Fruit fly (Drosophila melanogaster) ovary, adult (tissue): ENCODE measurements around the gene RhoGAP68F.
A peak's percentile ranks its signal among the peaks of the same experiment; 100 is the strongest.

Source experiments
- CG17801 ChIP-seq: fragments of 200-800 bp; optimal IDR thresholded peaks from 2 replicates; lab custom pipeline; 2019; ENCODE audit warnings: missing biosample characterization, mild to moderate bottlenecking, missing genetic modification characterization, moderate library complexity; ENCODE audit not compliant: partially characterized antibody

Gene RhoGAP68F

DNA sequence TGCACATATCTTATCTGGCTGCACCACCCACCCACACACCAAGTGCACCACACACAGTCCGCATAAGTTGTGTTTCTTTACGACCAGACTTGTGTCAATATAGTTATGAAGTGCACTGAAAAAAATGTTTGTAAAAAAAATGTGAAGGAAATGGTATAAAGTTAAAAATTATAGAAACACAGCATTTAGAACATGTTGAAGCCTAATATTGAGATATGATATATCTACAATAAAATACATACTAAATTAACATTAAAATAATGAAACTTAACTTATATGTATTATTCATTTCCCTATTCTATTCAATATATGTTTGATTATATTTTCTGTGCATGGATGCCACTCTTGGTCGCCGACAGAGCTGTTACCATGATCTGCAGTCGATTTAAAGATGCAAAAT, 25.7 kb upstream of the RhoGAP68F start:
- TF ChIP-seq CG17801 (GFP tag; lab: Kevin White, UChicago) = no peak

DNA sequence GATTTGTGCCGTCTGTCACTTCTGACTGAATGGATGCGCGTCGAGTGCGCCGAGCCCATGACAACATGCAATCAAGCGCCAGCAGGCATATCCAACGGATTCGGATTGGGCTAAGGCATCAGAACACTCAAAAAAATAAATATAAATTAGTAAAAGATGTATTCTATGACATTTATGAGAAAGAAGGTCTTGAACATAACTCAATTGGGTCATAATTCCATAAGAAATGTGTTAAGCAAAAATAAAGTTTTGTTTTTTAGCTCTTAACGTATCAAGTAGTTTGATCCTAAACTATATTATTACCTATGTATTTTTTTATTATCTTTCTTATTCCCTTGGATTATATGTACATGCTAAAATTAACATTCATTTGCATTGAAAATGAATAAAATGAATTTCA, 25.1 kb upstream of the RhoGAP68F start:
- TF ChIP-seq CG17801 (GFP tag; lab: Kevin White, UChicago) = no peak

DNA sequence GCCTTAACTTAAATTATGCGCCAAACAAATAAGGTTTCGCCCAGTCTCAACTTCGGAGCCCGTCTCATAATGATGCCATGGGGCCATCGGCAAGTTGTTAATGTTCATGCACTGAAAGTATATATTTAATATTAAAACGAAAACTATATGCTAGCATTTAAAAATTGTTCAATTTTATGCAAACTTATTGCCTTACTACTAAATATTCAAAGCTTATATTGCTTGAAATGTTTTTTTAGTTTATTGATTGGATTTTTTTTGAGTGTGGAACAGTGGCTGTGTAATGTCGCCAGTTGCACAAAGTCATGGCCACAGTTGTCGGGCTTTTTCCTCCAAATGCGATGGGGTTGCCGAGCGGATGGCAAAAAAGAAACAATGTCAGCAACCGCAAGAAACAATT, 24.5 kb upstream of the RhoGAP68F start:
- TF ChIP-seq CG17801 (GFP tag; lab: Kevin White, UChicago) = no peak

DNA sequence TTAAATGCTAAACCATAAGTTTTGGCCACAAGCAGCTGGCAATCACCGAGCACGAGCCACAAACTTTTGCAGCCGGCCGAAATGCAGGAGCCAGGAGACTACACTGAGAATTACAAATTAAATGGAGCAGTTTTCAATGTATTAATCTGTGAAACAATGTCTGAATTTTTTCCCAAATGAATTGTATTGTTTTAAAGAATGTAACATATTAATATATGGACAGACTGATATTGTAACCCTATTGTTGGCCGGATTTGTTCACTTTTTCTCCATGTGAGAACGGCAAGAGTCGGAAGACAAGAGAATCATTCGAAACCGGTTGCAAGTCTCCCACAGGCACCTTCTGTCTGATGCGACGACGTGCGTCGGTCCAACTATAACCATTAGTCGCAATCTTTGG, 23.6 kb upstream of the RhoGAP68F start:
- TF ChIP-seq CG17801 (GFP tag; lab: Kevin White, UChicago) = no peak

DNA sequence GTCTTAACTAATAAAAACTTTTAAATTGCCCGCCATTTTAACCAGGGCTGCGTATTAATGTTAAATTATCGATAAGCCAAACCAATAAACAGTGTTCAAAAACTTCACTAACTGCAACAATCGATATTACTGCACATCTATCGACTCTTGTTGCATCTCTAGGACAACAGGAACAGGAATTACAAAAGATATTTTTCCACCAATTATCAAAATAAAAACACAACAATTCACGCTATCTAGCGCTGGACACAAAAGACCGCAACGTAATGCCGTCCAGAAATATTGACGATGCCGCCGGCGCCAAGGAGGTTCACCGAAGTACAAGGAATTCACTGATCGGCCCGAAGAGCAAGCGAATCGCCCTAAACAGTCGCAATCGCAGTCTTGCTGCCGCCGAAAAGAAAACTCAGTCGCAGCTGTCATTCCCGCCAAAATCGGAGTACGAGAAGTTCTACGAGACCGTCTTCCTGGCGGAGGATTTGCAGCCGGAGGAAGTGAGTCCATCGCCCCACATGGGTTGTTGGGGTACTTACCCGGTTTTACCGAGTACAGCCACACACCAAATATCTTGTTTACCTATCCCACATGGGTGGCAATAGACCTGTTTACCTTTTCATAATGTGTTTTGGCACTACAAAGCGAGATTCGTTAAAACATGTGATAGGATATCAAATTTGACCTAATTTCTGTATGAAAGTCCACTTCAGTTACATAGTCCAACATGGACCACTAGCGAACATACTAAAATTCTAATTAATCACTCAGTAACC, 22.5 kb upstream of the RhoGAP68F start, which contains the start of gene vers:
vers (plus strand) TSS at position 136 of the 770 bp plus-strand sequence.
- TF ChIP-seq CG17801 (GFP tag; lab: Kevin White, UChicago) = peak; percentile 16

DNA sequence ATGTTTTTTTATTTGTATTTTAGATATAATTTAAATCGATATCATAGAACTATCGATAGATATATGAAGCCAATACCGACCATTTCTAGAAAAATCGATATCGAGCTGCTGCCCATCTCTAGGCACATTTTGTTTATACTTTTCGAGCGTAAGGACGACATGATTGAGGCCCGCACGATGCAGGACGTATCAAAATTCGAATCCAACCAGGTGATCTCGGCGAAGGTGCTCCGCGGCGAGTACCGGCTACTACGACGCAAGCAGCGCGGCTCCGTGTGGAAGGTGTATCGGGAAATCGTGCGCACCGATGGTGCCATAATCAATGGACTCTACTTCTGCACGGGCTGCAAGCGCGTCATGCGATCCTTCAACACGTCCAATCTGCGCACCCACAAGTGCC, 20.5 kb upstream of the RhoGAP68F start, which contains the start of gene ssp:
ssp (plus strand) TSS at position 102 of the 400 bp plus-strand sequence.
- peak; percentile 66 for TF ChIP-seq CG17801 (GFP tag; lab: Kevin White, UChicago)

DNA sequence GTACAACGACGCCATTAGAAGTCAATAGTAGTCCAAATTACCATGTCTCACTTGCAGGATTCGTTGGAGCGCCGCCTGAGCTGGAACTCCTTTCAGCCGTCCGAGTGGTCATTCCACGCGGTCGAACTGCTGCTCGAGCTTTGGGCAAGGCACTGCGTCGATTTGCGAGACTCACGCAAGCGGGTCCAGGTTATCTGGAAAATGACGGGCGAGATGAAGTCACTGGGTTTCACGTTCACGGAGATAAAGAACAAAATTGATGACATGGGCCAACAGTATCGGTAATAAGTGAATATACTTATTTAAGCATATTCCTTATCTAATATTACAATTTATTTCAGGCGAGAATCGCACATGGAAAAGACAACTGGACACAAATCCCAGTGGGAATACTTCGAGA, 20.0 kb upstream of the RhoGAP68F start:
- no peak for TF ChIP-seq CG17801 (GFP tag; lab: Kevin White, UChicago)

DNA sequence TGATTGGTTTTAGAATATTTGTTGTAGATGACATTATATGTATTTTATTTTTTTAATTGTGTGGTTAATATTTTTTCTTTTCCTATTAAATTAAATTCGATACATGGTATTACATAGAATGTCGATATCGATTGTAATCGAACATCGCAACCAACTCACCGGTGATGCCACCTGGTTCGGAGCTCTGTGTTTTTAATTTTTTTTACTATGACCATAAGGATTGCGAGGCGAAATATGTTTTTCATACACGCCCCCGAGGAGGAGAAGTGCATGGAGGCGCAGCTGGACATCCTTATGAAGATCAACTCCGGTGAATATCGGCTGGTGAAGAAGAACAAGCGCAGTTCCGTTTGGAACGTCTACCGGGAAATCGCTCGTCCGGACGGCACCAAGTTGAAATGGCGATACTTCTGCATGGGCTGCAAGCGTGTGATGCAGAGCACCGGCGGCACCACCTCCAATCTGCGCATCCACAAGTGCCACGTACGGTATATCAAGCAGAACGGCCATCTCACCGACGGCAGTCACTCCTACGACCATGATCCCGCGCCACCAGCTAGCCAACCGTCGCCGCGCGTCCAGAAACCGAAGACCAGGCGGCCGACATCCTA, 18.7 kb upstream of the RhoGAP68F start, which contains the start of gene CG11560:
CG11560 (plus strand) TSS at position 145 of the 611 bp plus-strand sequence.
- peak; percentile 35 for TF ChIP-seq CG17801 (GFP tag; lab: Kevin White, UChicago)

DNA sequence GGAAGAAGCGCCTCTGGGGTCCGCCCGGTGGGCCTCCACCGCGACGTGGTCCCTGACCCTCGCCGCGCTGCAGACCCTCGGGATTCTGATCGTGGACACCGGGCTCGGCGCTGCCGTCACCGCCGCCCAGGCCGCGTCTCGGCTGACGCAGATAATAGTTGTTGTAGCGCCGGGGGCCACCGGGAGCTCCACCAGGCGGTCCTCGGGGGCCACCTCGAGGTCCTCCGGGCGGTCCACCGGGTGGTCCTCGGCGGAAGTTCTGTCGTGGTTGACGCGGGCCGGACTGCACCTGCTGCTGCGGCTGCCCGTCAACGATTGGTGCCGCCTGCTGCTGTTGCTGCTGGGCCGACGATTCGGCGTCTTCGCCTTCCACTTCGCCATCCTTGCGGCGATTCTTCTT, 15.8 kb upstream of the RhoGAP68F start:
- no peak for TF ChIP-seq CG17801 (GFP tag; lab: Kevin White, UChicago)

DNA sequence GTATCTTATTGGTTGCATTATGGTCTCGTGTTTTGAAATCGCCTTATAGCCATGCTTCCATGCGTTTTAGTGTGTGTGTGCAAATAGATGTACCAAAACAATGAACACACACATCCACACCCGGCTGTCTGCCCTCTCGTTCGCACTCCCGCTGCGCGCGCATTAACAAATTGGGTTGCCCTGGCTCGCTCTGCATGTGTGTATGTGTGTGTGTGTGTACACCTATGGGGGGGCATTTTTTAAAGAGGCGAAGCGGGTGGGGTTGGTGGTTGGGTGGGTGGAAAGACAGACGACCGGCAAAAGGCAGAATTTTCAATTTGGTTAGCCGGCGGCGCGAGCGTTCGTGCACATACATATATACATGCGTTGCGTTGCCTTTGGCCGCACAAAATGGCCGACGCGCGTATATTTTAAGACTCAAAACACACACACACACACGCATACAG, 14.5 kb upstream of the RhoGAP68F start:
- TF ChIP-seq CG17801 (GFP tag; lab: Kevin White, UChicago) = no peak

DNA sequence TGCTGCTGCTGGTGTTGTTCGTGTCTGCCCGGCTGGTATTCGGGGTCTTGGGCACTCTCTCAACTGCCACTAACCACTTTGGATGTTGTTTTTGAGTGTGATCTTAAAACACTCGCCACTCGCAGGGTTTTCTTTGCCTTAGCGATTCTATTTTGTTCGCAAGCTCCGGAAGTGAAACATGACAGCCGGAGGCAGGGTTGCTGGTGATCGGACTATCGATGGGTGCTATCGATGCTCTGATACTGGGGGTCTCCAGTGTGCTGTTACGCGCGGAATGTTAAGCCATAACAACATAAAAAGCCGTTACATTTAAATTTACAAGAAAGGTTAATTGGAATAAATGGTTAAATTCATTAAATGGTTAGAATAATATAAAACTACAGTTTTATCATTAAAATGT, 13.7 kb upstream of the RhoGAP68F start, which contains the start of gene yps:
yps (minus strand) TSS at position 176 of the 400 bp plus-strand sequence.
- peak; percentile 96 for TF ChIP-seq CG17801 (GFP tag; lab: Kevin White, UChicago)

DNA sequence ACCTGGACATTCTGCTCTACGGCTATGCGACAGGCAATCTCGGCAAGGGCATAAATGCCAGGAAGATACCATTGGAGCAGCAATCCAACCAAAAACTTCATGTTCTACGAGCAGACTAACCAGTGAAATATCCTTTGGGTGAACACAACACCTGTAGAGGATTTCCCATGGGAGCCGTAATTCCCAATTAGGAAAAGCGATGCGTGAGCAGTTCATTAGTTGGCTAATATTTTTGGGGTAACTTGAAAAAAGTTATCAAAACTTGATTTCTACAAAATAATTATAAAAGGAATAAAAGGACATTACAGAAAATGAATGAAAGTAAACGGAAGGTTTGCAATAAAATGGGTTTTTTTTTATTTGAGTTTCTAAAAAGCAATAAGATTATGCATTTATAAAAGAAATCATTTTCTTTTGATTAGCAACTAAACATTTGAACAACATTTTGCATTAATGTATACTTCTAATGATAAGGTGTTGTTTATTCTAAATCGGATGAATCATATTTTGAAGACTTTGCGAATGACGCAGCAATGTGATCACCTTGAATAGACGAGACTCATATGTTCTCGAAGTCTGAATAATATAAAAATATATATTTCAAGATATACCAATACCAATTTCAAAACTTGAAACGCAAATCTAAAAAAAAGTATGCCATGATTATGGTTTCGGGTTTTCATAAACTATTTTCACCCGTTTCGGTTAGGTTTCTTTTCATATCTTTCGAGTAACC, 11.2 kb upstream of the RhoGAP68F start, which contains the start of the genes Ir68b and CG34241:
Ir68b (minus strand) TSS at position 101 of the 736 bp plus-strand sequence.
CG34241 (plus strand) TSS at position 686 of the 736 bp plus-strand sequence.
- no peak for TF ChIP-seq CG17801 (GFP tag; lab: Kevin White, UChicago)

DNA sequence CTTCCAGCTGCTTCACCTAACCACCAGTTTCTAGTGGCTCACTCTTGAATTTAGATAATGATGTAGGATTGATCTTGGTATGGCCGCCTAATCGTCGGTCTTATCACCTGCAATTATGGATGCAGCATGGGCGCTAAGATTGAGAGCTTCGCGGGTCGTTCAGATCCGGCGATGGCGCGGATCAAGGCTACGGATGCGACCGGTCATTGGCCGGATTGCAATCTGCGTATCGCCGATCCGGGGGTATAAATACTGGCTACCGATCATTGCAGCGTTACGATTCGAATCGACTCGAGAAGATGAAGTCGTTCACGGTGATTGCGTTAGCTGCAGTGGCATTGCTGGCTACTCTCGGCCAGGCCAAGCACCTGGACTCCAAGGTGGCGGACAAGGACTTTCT, 9.6 kb upstream of the RhoGAP68F start, which contains the start of gene Lsp2:
Lsp2 (plus strand) TSS at position 283 of the 400 bp plus-strand sequence.
- no peak for TF ChIP-seq CG17801 (GFP tag; lab: Kevin White, UChicago)

DNA sequence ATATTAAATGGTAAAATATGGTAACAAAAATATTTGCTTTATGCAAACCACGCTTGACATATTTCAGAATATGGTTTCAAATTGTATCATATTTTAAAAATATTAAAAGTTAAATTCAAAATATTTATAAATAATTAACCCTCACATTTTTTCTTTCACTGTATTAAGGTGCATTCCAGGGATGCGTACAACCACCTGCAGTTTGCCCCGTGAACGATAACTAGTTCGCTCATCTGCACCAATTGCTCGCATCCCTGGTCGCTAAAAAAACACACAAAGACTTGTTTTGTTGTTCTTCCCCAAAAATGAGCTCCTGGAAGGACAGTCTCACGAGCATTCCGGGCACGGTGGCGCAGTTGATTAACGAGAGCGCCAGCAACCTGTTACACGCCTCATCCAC, 6.8 kb upstream of the RhoGAP68F start, which contains the start of gene DEF8:
DEF8 (plus strand) TSS at position 229 of the 400 bp plus-strand sequence.
- TF ChIP-seq CG17801 (GFP tag; lab: Kevin White, UChicago) = peak; percentile 86

DNA sequence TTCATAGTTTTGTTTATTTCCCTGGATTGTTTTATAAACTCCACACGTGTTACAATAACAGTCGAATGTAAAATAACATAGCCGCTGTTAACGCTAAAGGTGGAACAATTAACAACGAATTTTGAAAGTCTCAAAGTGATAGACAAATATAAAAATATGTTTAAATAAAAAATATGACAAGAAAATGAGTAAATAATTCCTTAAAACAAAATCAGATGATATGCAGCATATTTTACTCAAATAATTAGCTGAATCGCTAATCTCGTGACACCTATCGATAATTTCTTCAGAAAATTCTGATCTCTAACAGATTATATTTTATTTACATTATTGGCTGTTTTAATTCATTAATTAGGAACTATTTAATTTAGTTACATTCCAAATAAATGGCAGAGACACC, 2.0 kb upstream of the RhoGAP68F start, which contains the start of the genes CG5645 and Atg12:
CG5645 (minus strand) TSS at position 77 of the 400 bp plus-strand sequence.
Atg12 (plus strand) TSS at position 338 of the 400 bp plus-strand sequence.
- peak; percentile 79 for TF ChIP-seq CG17801 (GFP tag; lab: Kevin White, UChicago)
